Fruit fly (Drosophila melanogaster) whole organism, prepupa: ENCODE data around the gene CG13255.

ENCODE experiments used
- Blimp-1 ChIP-seq: fragments of 200-800 bp; sonication (Bioruptor generic); optimal IDR thresholded peaks from 3 replicates; lab custom pipeline; 2017; ENCODE audit warnings: missing biosample characterization, missing genetic modification characterization, mild to moderate bottlenecking, moderate library complexity, missing genetic modification reagents
- CG10631 ChIP-seq: fragments of 200-800 bp; sonication (Bioruptor generic); optimal IDR thresholded peaks from 2 replicates; lab custom pipeline; 2016; ENCODE audit warnings: missing biosample characterization, missing genetic modification characterization
- CG10669 ChIP-seq: fragments of 200-800 bp; sonication (Bioruptor generic); optimal IDR thresholded peaks from 3 replicates; lab custom pipeline; 2018; ENCODE audit warnings: missing biosample characterization, mild to moderate bottlenecking, missing genetic modification characterization, moderate library complexity
- CG11762 ChIP-seq: fragments of 200-800 bp; sonication (Bioruptor generic); optimal IDR thresholded peaks from 3 replicates; lab custom pipeline; 2016; ENCODE audit warnings: missing biosample characterization, missing genetic modification characterization; ENCODE audit not compliant: insufficient read depth
- CG11902 ChIP-seq: fragments of 200-800 bp; sonication (Bioruptor generic); optimal IDR thresholded peaks from 3 replicates; lab custom pipeline; 2016; ENCODE audit warnings: missing biosample characterization, missing genetic modification characterization
- CG15336 ChIP-seq: fragments of 200-800 bp; sonication (Bioruptor generic); IDR thresholded peaks from 2 replicates; pipeline ENCODE4 v1.3.6; 2022; ENCODE audit warnings: missing biosample characterization, missing genetic modification characterization
- CG1621 ChIP-seq: fragments of 200-800 bp; sonication (Bioruptor generic); optimal IDR thresholded peaks from 3 replicates; lab custom pipeline; 2018; ENCODE audit warnings: missing biosample characterization, mild to moderate bottlenecking, missing genetic modification characterization
- CG32006 ChIP-seq: fragments of 200-800 bp; sonication (Bioruptor generic); optimal IDR thresholded peaks from 3 replicates; lab custom pipeline; 2017; ENCODE audit warnings: missing biosample characterization, mild to moderate bottlenecking, missing genetic modification characterization
- CG34406 ChIP-seq: fragments of 200-800 bp; sonication (Bioruptor generic); optimal IDR thresholded peaks from 3 replicates; lab custom pipeline; 2016; ENCODE audit warnings: missing biosample characterization, missing genetic modification characterization
- CG3919 ChIP-seq: fragments of 200-800 bp; sonication (Bioruptor generic); optimal IDR thresholded peaks from 3 replicates; lab custom pipeline; 2016; ENCODE audit warnings: missing biosample characterization, missing genetic modification characterization
- CG4318 ChIP-seq: fragments of 200-800 bp; sonication (Bioruptor generic); optimal IDR thresholded peaks from 3 replicates; lab custom pipeline; 2017; ENCODE audit warnings: missing biosample characterization, mild to moderate bottlenecking, missing genetic modification characterization
- CG6163 ChIP-seq: fragments of 200-800 bp; sonication (Bioruptor generic); IDR thresholded peaks from 3 replicates; pipeline ENCODE4 v1.3.6; 2022; ENCODE audit warnings: missing biosample characterization, missing genetic modification characterization
- CG6792 ChIP-seq: fragments of 200-800 bp; sonication (Bioruptor generic); optimal IDR thresholded peaks from 3 replicates; lab custom pipeline; 2016; ENCODE audit warnings: missing biosample characterization, missing genetic modification characterization
- CG6808 ChIP-seq: fragments of 200-800 bp; sonication (Bioruptor generic); optimal IDR thresholded peaks from 3 replicates; lab custom pipeline; 2017; ENCODE audit warnings: missing biosample characterization, missing genetic modification characterization, mild to moderate bottlenecking, moderate library complexity, missing genetic modification reagents
- CG6854 ChIP-seq: fragments of 200-800 bp; sonication (Bioruptor generic); optimal IDR thresholded peaks from 2 replicates; lab custom pipeline; 2017; ENCODE audit warnings: missing biosample characterization, mild to moderate bottlenecking, missing genetic modification characterization
- CG7368 ChIP-seq: fragments of 200-800 bp; sonication (Bioruptor generic); optimal IDR thresholded peaks from 3 replicates; lab custom pipeline; 2016; ENCODE audit warnings: missing biosample characterization, missing genetic modification characterization
- CG8632 ChIP-seq: fragments of 200-800 bp; sonication (Bioruptor generic); optimal IDR thresholded peaks from 3 replicates; lab custom pipeline; 2016; ENCODE audit warnings: missing biosample characterization, missing genetic modification characterization
- Eip75B ChIP-seq: fragments of 200-800 bp; sonication (Bioruptor generic); optimal IDR thresholded peaks from 3 replicates; lab custom pipeline; 2016; ENCODE audit warnings: missing biosample characterization, missing genetic modification characterization
- Eip78C ChIP-seq: fragments of 200-800 bp; sonication (Bioruptor generic); peaks from one replicate; lab custom pipeline; 2016; ENCODE audit warnings: missing biosample characterization, missing genetic modification characterization
- Eip93F ChIP-seq: fragments of 200-800 bp; sonication (Bioruptor generic); optimal IDR thresholded peaks from 2 replicates; lab custom pipeline; 2016; ENCODE audit warnings: missing biosample characterization, mild to moderate bottlenecking, missing genetic modification characterization
- Ets21C ChIP-seq: fragments of 200-800 bp; sonication (Bioruptor generic); optimal IDR thresholded peaks from 3 replicates; lab custom pipeline; 2016; ENCODE audit warnings: missing biosample characterization, missing genetic modification characterization
- Ets96B ChIP-seq: fragments of 200-800 bp; optimal IDR thresholded peaks from 2 replicates; lab custom pipeline; 2019; ENCODE audit warnings: missing biosample characterization, mild to moderate bottlenecking, missing genetic modification characterization, moderate library complexity
- Gug ChIP-seq: fragments of 200-800 bp; sonication (Bioruptor generic); IDR thresholded peaks from 2 replicates; pipeline ENCODE4 v1.3.6; 2022; ENCODE audit warnings: missing biosample characterization, missing genetic modification characterization
- Hr38 ChIP-seq: sonication (Bioruptor generic); optimal IDR thresholded peaks from 2 replicates; lab custom pipeline; 2016; ENCODE audit warnings: missing biosample characterization, missing genetic modification characterization
- Hr39 ChIP-seq: fragments of 200-800 bp; sonication (Bioruptor generic); optimal IDR thresholded peaks from 2 replicates; lab custom pipeline; 2016; ENCODE audit warnings: missing biosample characterization, missing genetic modification characterization
- Hr4 ChIP-seq: fragments of 200-800 bp; sonication (Bioruptor generic); optimal IDR thresholded peaks from 3 replicates; lab custom pipeline; 2016; ENCODE audit warnings: missing biosample characterization, missing genetic modification characterization
- Lpt ChIP-seq: fragments of 200-800 bp; sonication (Bioruptor generic); optimal IDR thresholded peaks from 3 replicates; lab custom pipeline; 2016; ENCODE audit warnings: missing biosample characterization, missing genetic modification characterization
- OdsH ChIP-seq: fragments of 200-800 bp; sonication (Bioruptor generic); optimal IDR thresholded peaks from 3 replicates; lab custom pipeline; 2016; ENCODE audit warnings: missing biosample characterization, missing genetic modification characterization
- Sox102F ChIP-seq: fragments of 200-800 bp; sonication (Bioruptor generic); optimal IDR thresholded peaks from 2 replicates; lab custom pipeline; 2016; ENCODE audit warnings: missing biosample characterization, mild to moderate bottlenecking, missing genetic modification characterization
- Sox15 ChIP-seq: fragments of 200-800 bp; sonication (Bioruptor generic); optimal IDR thresholded peaks from 3 replicates; lab custom pipeline; 2016; ENCODE audit warnings: missing biosample characterization, missing genetic modification characterization
- acj6 ChIP-seq: fragments of 200-800 bp; sonication (Bioruptor generic); optimal IDR thresholded peaks from 3 replicates; lab custom pipeline; 2016; ENCODE audit warnings: missing biosample characterization, missing genetic modification characterization
- cyc ChIP-seq: fragments of 200-800 bp; sonication (Bioruptor generic); optimal IDR thresholded peaks from 3 replicates; lab custom pipeline; 2016; ENCODE audit warnings: missing biosample characterization, missing genetic modification characterization
- dac ChIP-seq: fragments of 200-800 bp; sonication (Bioruptor generic); optimal IDR thresholded peaks from 2 replicates; lab custom pipeline; 2017; ENCODE audit warnings: missing biosample characterization, mild to moderate bottlenecking, missing genetic modification characterization
- dsx ChIP-seq: fragments of 200-800 bp; optimal IDR thresholded peaks from 3 replicates; lab custom pipeline; 2019; ENCODE audit warnings: missing biosample characterization, mild to moderate bottlenecking, missing genetic modification characterization, moderate library complexity; ENCODE audit not compliant: poor library complexity, severe bottlenecking
- eg ChIP-seq: fragments of 200-800 bp; sonication (Bioruptor generic); IDR thresholded peaks from 3 replicates; pipeline ENCODE4 v1.3.6; 2022; ENCODE audit warnings: missing biosample characterization, missing genetic modification characterization
- esn ChIP-seq: fragments of 200-800 bp; sonication (Bioruptor generic); optimal IDR thresholded peaks from 2 replicates; lab custom pipeline; 2016; ENCODE audit warnings: missing biosample characterization, mild to moderate bottlenecking, missing genetic modification characterization, moderate library complexity
- lz ChIP-seq: fragments of 200-800 bp; sonication (Bioruptor generic); optimal IDR thresholded peaks from 3 replicates; lab custom pipeline; 2016; ENCODE audit warnings: missing biosample characterization, missing genetic modification characterization
- net ChIP-seq: fragments of 200-800 bp; sonication (Bioruptor generic); optimal IDR thresholded peaks from 3 replicates; lab custom pipeline; 2016; ENCODE audit warnings: missing biosample characterization, missing genetic modification characterization
- pdm3 ChIP-seq: fragments of 200-800 bp; sonication (Bioruptor generic); optimal IDR thresholded peaks from 3 replicates; lab custom pipeline; 2016; ENCODE audit warnings: missing biosample characterization, missing genetic modification characterization
- salr ChIP-seq, 2 experiments: fragments of 200-800 bp; sonication (Bioruptor generic); optimal IDR thresholded peaks; 3 replicates each; lab custom pipeline; 2016 to 2018; ENCODE audit warnings: missing biosample characterization in 2 of 2, missing genetic modification characterization in 2 of 2, mild to moderate bottlenecking in 1 of 2
- spab ChIP-seq: fragments of 200-800 bp; sonication (Bioruptor generic); optimal IDR thresholded peaks from 2 replicates; lab custom pipeline; 2017; ENCODE audit warnings: missing biosample characterization, mild to moderate bottlenecking, missing genetic modification characterization, missing genetic modification reagents
- ss ChIP-seq, 2 experiments: fragments of 200-800 bp; sonication (Bioruptor generic); optimal IDR thresholded peaks; 2 replicates in 1 of 2; 3 replicates in 1 of 2; lab custom pipeline; 2017 to 2018; ENCODE audit warnings: mild to moderate bottlenecking in 2 of 2, missing biosample characterization in 2 of 2, missing genetic modification characterization in 2 of 2, moderate library complexity in 1 of 2
- svp ChIP-seq: fragments of 200-800 bp; sonication (Bioruptor generic); peaks from one replicate; lab custom pipeline; 2016; ENCODE audit warnings: missing biosample characterization, missing genetic modification characterization
- topi ChIP-seq: fragments of 200-800 bp; sonication (Bioruptor generic); optimal IDR thresholded peaks from 3 replicates; lab custom pipeline; 2016; ENCODE audit warnings: missing biosample characterization, missing genetic modification characterization
- vri ChIP-seq: fragments of 200-800 bp; sonication (Bioruptor generic); optimal IDR thresholded peaks from 3 replicates; lab custom pipeline; 2016; ENCODE audit warnings: missing biosample characterization, mild to moderate bottlenecking, missing genetic modification characterization

Gene CG13255

DNA sequence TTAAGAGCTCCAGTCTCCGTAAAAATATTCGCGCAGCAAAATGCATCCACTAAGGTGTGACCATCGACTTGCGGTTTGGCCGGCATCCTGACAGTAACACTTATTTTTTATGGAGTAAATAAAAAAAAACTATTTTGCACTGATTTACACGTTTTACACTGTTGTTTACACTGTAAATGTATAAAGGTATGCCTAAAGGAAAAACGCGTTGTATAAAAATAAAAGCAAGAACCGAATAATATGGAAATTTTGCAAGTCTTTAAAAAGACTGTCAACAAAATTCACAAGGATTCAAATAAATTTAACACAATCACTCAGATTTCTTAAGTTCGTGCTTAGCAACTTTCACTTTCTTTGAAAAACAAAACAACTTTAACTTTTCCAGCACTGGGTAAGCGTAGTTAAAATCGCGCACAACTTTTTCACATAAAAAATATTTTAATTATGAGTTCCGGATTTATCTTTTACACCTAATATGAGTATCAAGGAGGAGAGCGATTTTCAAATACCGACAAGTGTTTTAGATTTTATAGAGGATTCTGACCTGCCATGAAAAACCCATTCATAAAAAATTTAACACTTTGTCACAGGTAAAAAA lies 14.0 kb upstream of the CG13255 start (continued):
- no peak for TF ChIP-seq Eip93F (GFP tag; lab: Kevin White, UChicago)
- no peak for TF ChIP-seq Eip75B (GFP tag; lab: Kevin White, UChicago)
- peak; percentile 33 for TF ChIP-seq svp (GFP tag; lab: Kevin White, UChicago)
- TF ChIP-seq dsx, result no peak
- TF ChIP-seq ss (GFP tag; optimal IDR thresholded peaks at IDR 0.05; lab: Kevin White, UChicago), result no peak
- TF ChIP-seq CG6792 (GFP tag; lab: Kevin White, UChicago), result no peak
- TF ChIP-seq CG11902 (GFP tag; lab: Kevin White, UChicago), result no peak
- no peak for TF ChIP-seq Ets96B (tag; lab: Kevin White, UChicago)
- TF ChIP-seq pdm3 (GFP tag; lab: Kevin White, UChicago), result no peak
- no peak for TF ChIP-seq Ets21C (GFP tag; lab: Kevin White, UChicago)

- TF ChIP-seq CG6792 (GFP tag; lab: Kevin White, UChicago) (no peak), acj6 (GFP tag; lab: Kevin White, UChicago) (no peak), CG6163 (GFP tag; lab: Robert Waterston, UW) (no peak), CG3919 (GFP tag; lab: Kevin White, UChicago) (no peak), Eip75B (GFP tag; lab: Kevin White, UChicago) (no peak), CG6808 (GFP tag; lab: Kevin White, UChicago) (no peak), Sox102F (GFP tag; lab: Kevin White, UChicago) (peak; percentile 15), dsx (no peak), CG32006 (GFP tag; lab: Kevin White, UChicago) (no peak), spab (GFP tag; lab: Kevin White, UChicago) (no peak), Lpt (no peak), Hr39 (GFP tag; lab: Kevin White, UChicago) (peak; percentile 35), pdm3 (GFP tag; lab: Kevin White, UChicago) (no peak), Sox15 (GFP tag; lab: Kevin White, UChicago) (no peak), dac (GFP tag; lab: Kevin White, UChicago) (no peak), net (peak; percentile 22), Eip93F (GFP tag; lab: Kevin White, UChicago) (no peak), Eip78C (GFP tag; lab: Kevin White, UChicago) (peak; percentile 53), CG8632 (peak; percentile 4), lz (GFP tag; lab: Kevin White, UChicago) (peak; percentile 44), esn (GFP tag; lab: Kevin White, UChicago) (peak; percentile 59), vri (GFP tag; lab: Kevin White, UChicago) (no peak), CG4318 (no peak), CG7368 (GFP tag; lab: Kevin White, UChicago) (no peak), OdsH (peak; percentile 38), CG34406 (no peak), eg (GFP tag; lab: Robert Waterston, UW) (no peak), CG10631 (GFP tag; lab: Kevin White, UChicago) (no peak), CG10669 (GFP tag; lab: Kevin White, UChicago) (no peak), topi (GFP tag; lab: Kevin White, UChicago) (peak; percentile 50), ss (GFP tag; optimal IDR thresholded peaks at IDR 0.05; lab: Kevin White, UChicago) (no peak), Hr4 (GFP tag; lab: Kevin White, UChicago) (peak; percentile 27), salr (GFP tag; optimal IDR thresholded peaks at IDR 0.05; lab: Kevin White, UChicago) (no peak), CG11762 (GFP tag; lab: Kevin White, UChicago) (no peak), cyc (peak; percentile 47), Ets96B (tag; lab: Kevin White, UChicago) (no peak), Blimp-1 (GFP tag; lab: Kevin White, UChicago) (no peak), CG11902 (GFP tag; lab: Kevin White, UChicago) (no peak), Gug (GFP tag; lab: Robert Waterston, UW) (no peak), CG15336 (GFP tag; lab: Robert Waterston, UW) (no peak), CG6854 (no peak), Ets21C (GFP tag; lab: Kevin White, UChicago) (no peak), CG1621 (tag; lab: Kevin White, UChicago) (no peak), Hr38 (GFP tag; lab: Kevin White, UChicago) (no peak)
Measured at dm6 chr3L:20826950-20827910, 10.1 kb upstream of the CG13255 start.
